Fruit fly (Drosophila melanogaster): Measurements from ENCODE around the gene Atac1.
A peak's percentile ranks its signal among the peaks of the same experiment; 100 is the strongest.

Gene Atac1

dm6 chr2L:6964022-6964434, 3.9 kb upstream of the Atac1 start, which contains the start of the genes sip2 and Coprox (continued):
- no peak for TF ChIP-seq bigmax (GFP tag; optimal IDR thresholded peaks at IDR 0.05)
- peak; percentile 69 for TF ChIP-seq CG9727 (GFP tag; optimal IDR thresholded peaks at IDR 0.05)
- peak; percentile 57 for TF ChIP-seq stwl (tag; optimal IDR thresholded peaks at IDR 0.05)
- TF ChIP-seq lbe (GFP tag; optimal IDR thresholded peaks at IDR 0.05) = peak; percentile 15
- peak; percentile 63 for TF ChIP-seq Abd-B (GFP tag; optimal IDR thresholded peaks at IDR 0.05)
- TF ChIP-seq gro (GFP tag; optimal IDR thresholded peaks at IDR 0.05) = no peak
- TF ChIP-seq Gug (GFP tag; IDR thresholded peaks at IDR 0.05) = no peak
- TF ChIP-seq CG9817 (tag; optimal IDR thresholded peaks at IDR 0.05) = peak; percentile 66
- peak; percentile 74 for TF ChIP-seq Hr3 (GFP tag; optimal IDR thresholded peaks at IDR 0.05)
- TF ChIP-seq CG10147 (GFP tag; optimal IDR thresholded peaks at IDR 0.05) = peak; percentile 62
- no peak for TF ChIP-seq fd102C (GFP tag; optimal IDR thresholded peaks at IDR 0.05)
- TF ChIP-seq cato (GFP tag; optimal IDR thresholded peaks at IDR 0.05; ENCODE audit: borderline replicate concordance) = peak; percentile 2
- TF ChIP-seq CG10462 (GFP tag; optimal IDR thresholded peaks at IDR 0.05) = peak; percentile 6
- TF ChIP-seq esg (GFP tag; conservative IDR thresholded peaks at IDR 0.05) = peak; percentile 55
- no peak for TF ChIP-seq ab (GFP tag; optimal IDR thresholded peaks at IDR 0.05)
- TF ChIP-seq CG10321 (GFP tag; IDR thresholded peaks at IDR 0.05) = no peak
- TF ChIP-seq H2.0 (GFP tag; IDR thresholded peaks at IDR 0.05) = peak; percentile 48
- TF ChIP-seq Drgx (GFP tag; IDR thresholded peaks at IDR 0.05) = peak; percentile 38; the same call in 1 of the 2 replicates
- TF ChIP-seq CG2712 (tag; optimal IDR thresholded peaks at IDR 0.05) = peak; percentile 88
- peak; percentile 23 for TF ChIP-seq BtbVII (GFP tag; optimal IDR thresholded peaks at IDR 0.05)
- TF ChIP-seq fd96Cb (tag; optimal IDR thresholded peaks at IDR 0.05) = peak; percentile 61
- no peak for TF ChIP-seq cad (GFP tag; optimal IDR thresholded peaks at IDR 0.05)
- TF ChIP-seq Dll (GFP tag; IDR thresholded peaks at IDR 0.05; ENCODE audit: partially characterized antibody) = 0 out of 4 replicates have a peak, but pooled peaks have one; percentile 13
- TF ChIP-seq CG18619 (GFP tag; optimal IDR thresholded peaks at IDR 0.05) = peak; percentile 56
- TF ChIP-seq CG11696 (GFP tag; IDR thresholded peaks at IDR 0.05) = no peak
- no peak for TF ChIP-seq Dref (GFP tag; IDR thresholded peaks at IDR 0.05)
- TF ChIP-seq CG13296 (GFP tag; optimal IDR thresholded peaks at IDR 0.05) = peak; percentile 71
- no peak for TF ChIP-seq Dad (GFP tag; optimal IDR thresholded peaks at IDR 0.05)
- TF ChIP-seq tll (GFP tag; optimal IDR thresholded peaks at IDR 0.05) = no peak
- TF ChIP-seq Atf-2 (GFP tag; optimal IDR thresholded peaks at IDR 0.05) = no peak
- no peak for TF ChIP-seq Mad (GFP tag; optimal IDR thresholded peaks at IDR 0.05)
- no peak for TF ChIP-seq CG6254 (GFP tag; optimal IDR thresholded peaks at IDR 0.05)
- TF ChIP-seq Hand (GFP tag; optimal IDR thresholded peaks at IDR 0.05) = no peak
- TF ChIP-seq bowl (GFP tag; IDR thresholded peaks at IDR 0.05) = no peak
- TF ChIP-seq E2f2 (GFP tag; IDR thresholded peaks at IDR 0.05) = peak; percentile 84
- TF ChIP-seq vvl (GFP tag; IDR thresholded peaks at IDR 0.05) = no peak; the same call in 1 of the 2 replicates
- peak; percentile 88 for TF ChIP-seq CG12391 (tag; optimal IDR thresholded peaks at IDR 0.05)
- TF ChIP-seq oc (tag; optimal IDR thresholded peaks at IDR 0.05) = no peak
- TF ChIP-seq CG7271 (tag; optimal IDR thresholded peaks at IDR 0.05) = peak; percentile 62
- no peak for TF ChIP-seq CG14050 (GFP tag; IDR thresholded peaks at IDR 0.05)
- TF ChIP-seq Oaz (GFP tag; IDR thresholded peaks at IDR 0.05) = no peak
- peak; percentile 62 for TF ChIP-seq CG17385 (GFP tag; optimal IDR thresholded peaks at IDR 0.05)
- TF ChIP-seq Deaf1 (tag; optimal IDR thresholded peaks at IDR 0.05) = no peak
- TF ChIP-seq Lhr (GFP tag; optimal IDR thresholded peaks at IDR 0.05) = peak; percentile 33
- TF ChIP-seq Sox102F (GFP tag; optimal IDR thresholded peaks at IDR 0.05) = no peak
- no peak for TF ChIP-seq dm (GFP tag; optimal IDR thresholded peaks at IDR 0.05)
- no peak for TF ChIP-seq jumu (GFP tag; optimal IDR thresholded peaks at IDR 0.05)
- TF ChIP-seq CG7928 (GFP tag; optimal IDR thresholded peaks at IDR 0.05) = no peak
- no peak for TF ChIP-seq usp (GFP tag; optimal IDR thresholded peaks at IDR 0.05)
- TF ChIP-seq Ssrp (tag; optimal IDR thresholded peaks at IDR 0.05) = peak; percentile 73
- no peak for TF ChIP-seq Bgb (GFP tag; IDR thresholded peaks at IDR 0.05; ENCODE audit: partially characterized antibody)
